Worm (Caenorhabditis elegans): ENCODE measurements around the gene Y62H9A.11.

The Y62H9A.11 gene

DNA sequence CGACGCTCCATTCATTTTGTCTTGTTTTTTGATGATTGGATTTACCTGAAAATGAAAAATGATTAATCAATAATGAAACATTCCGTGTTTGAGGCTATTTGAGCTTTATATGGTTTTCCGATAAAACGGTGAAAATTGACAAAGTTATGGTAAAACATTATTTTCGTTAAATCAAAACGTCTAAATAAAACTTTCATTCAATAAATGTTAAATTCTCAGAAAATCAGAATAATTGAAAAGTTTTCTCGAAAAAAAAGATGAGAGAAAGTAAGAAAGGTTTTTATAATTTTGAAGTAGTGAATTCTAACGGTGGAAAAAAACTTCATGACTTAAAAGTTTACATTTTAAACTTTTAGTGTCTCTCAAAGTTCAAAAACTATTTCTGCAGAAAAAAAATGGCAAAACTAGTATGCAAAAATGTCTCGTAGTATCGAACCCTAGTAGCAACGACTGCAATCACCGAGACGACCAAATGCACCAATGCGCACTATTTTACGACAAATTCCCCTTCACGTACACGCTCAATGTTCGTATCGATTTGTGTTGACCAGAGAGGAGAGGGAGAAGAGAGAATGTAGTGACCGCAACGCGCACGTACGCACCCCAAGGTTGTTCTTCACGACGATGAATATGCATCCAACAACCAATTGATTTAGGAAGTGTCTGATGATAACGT, 39.8 kb upstream of the Y62H9A.11 start, which contains the start of gene nfya-1:
TSS of gene nfya-1 (minus strand) at position 51 of the 676 bp plus-strand sequence.
- TF ChIP-seq Y55F3AM.14 (GFP tag; optimal IDR thresholded peaks at IDR 0.05) (no peak), fos-1 (tag; optimal IDR thresholded peaks at IDR 0.05) (peak; percentile 18), nhr-10 (tag; optimal IDR thresholded peaks at IDR 0.05) (no peak), ceh-16 (tag; optimal IDR thresholded peaks at IDR 0.05) (peak; percentile 62), C34F6.9 (tag; optimal IDR thresholded peaks at IDR 0.05) (peak; percentile 64), ztf-1 (GFP tag; conservative IDR thresholded peaks at IDR 0.05) (no peak), sma-9 (GFP tag; optimal IDR thresholded peaks at IDR 0.05) (peak; percentile 53), sma-9 (tag; optimal IDR thresholded peaks at IDR 0.05) (no peak), gmeb-1 (tag; optimal IDR thresholded peaks at IDR 0.05) (peak; percentile 15), nhr-25 (tag; optimal IDR thresholded peaks at IDR 0.05) (peak; percentile 34), lin-13 (GFP tag; optimal IDR thresholded peaks at IDR 0.05) (peak; percentile 58), egl-27 (tag; optimal IDR thresholded peaks at IDR 0.05) (peak; percentile 7), nhr-129 (tag; optimal IDR thresholded peaks at IDR 0.05) (peak; percentile 88), nhr-6 (tag; optimal IDR thresholded peaks at IDR 0.05) (peak; percentile 12), lin-11 (tag; optimal IDR thresholded peaks at IDR 0.05) (peak; percentile 61), F13H6.1 (tag; optimal IDR thresholded peaks at IDR 0.05) (peak; percentile 72), unc-55 (GFP tag; optimal IDR thresholded peaks at IDR 0.05) (peak; percentile 74), lsy-2 (tag; optimal IDR thresholded peaks at IDR 0.05) (peak in 1 of 2 experiments; percentile 66), mdl-1 (tag; optimal IDR thresholded peaks at IDR 0.05) (no peak), peb-1 (tag; optimal IDR thresholded peaks at IDR 0.05) (no peak), sma-3 (GFP tag; optimal IDR thresholded peaks at IDR 0.05) (peak; percentile 25), elt-1 (tag; optimal IDR thresholded peaks at IDR 0.05) (no peak), R02D3.7 (tag; optimal IDR thresholded peaks at IDR 0.05) (no peak), nhr-21 (tag; optimal IDR thresholded peaks at IDR 0.05) (peak; percentile 25), crh-2 (tag; optimal IDR thresholded peaks at IDR 0.05) (peak; percentile 78)

DNA sequence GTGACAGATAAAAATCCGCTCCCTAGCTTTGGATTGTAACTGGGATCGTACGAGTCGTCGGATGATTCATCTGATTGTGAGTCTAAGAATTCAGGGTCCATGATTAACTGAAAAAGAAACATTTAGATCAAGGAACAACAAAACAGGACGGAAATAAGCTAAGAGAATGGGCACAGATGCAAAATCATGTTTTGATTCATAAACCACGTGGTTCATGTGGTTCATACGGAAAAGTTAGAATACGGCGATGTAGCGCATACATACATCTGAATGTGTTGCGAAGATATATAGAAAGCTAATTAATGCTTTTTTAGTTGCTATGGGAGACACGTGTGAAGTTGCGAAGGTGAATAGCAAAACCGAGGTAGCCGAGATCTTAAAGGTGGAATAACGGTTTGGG, 34.8 kb upstream of the Y62H9A.11 start, which contains the start of gene F55G7.3:
TSS of gene F55G7.3 (minus strand) at position 101 of the 400 bp plus-strand sequence.
- TF ChIP-seq sma-9 (GFP tag; optimal IDR thresholded peaks at IDR 0.05) (no peak), sma-9 (tag; optimal IDR thresholded peaks at IDR 0.05) (no peak), Y55F3AM.14 (GFP tag; optimal IDR thresholded peaks at IDR 0.05) (no peak), nhr-77 (tag; optimal IDR thresholded peaks at IDR 0.05) (no peak)

DNA sequence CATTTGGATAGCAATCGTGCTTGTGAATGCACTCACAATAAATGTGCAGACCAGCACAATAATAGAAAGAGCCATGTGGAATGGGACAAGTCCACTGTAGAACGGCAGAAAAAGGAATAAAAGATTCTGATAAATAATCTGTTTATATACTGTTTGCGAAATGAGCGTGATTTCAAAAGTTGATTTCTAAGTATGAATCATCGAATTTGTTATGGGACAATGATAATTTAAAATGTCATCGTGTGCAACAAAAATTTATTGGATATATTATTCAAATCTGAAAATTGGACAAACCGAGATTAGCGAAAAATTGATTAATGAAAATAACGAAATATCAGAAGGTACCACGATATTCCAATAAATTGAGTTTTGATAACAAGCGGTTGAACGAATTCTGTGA, 31.7 kb upstream of the Y62H9A.11 start, which contains the start of gene F55G7.5:
TSS of gene F55G7.5 (minus strand) at position 101 of the 400 bp plus-strand sequence.
- TF ChIP-seq sma-3 (GFP tag; optimal IDR thresholded peaks at IDR 0.05) (no peak), blmp-1 (tag; optimal IDR thresholded peaks at IDR 0.05; ENCODE audit: insufficient read depth) (no peak), elt-1 (tag; optimal IDR thresholded peaks at IDR 0.05) (no peak), peb-1 (tag; optimal IDR thresholded peaks at IDR 0.05) (no peak), lsy-2 (tag; optimal IDR thresholded peaks at IDR 0.05) (no peak), nhr-12 (tag; optimal IDR thresholded peaks at IDR 0.05) (no peak), aly-2 (tag; optimal IDR thresholded peaks at IDR 0.05) (no peak), sma-9 (GFP tag; optimal IDR thresholded peaks at IDR 0.05) (no peak), sma-9 (tag; optimal IDR thresholded peaks at IDR 0.05) (no peak), nhr-11 (tag; optimal IDR thresholded peaks at IDR 0.05) (no peak), ztf-1 (GFP tag; conservative IDR thresholded peaks at IDR 0.05) (no peak), F13H6.1 (tag; optimal IDR thresholded peaks at IDR 0.05) (no peak), nhr-237 (tag; optimal IDR thresholded peaks at IDR 0.05) (no peak), skn-1 (tag; optimal IDR thresholded peaks at IDR 0.05) (no peak), ztf-11 (tag; optimal IDR thresholded peaks at IDR 0.05) (no peak)

DNA sequence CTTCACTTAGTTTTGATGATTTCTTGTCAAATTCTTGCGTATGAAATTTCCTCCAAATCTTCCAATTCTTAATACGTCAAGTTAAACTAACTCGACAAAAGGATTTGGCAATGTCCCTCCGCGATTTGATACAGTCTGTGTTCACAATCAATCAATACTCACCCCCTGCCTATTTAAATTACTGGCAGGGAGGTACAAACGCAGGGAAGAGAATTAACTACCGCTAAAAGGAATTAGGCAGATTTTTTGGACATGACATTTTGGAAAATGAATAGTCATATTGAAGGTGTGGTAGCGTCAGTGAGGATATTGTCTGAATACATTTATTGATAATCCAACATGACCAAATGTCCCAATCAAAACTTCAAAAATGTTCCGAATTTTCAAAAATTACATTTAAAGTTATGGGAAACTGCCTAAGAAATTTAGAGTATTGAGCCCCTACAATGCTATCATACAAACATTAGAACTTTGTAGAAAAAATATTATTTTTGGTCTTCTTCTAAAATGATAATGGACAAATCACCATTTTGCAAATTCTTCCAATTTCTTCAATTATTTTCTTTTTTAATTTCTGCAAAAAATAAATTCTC, 30.3 kb upstream of the Y62H9A.11 start:
- TF ChIP-seq nhr-77 (tag; optimal IDR thresholded peaks at IDR 0.05) (peak; percentile 98), F13H6.1 (tag; optimal IDR thresholded peaks at IDR 0.05) (peak; percentile 98), nhr-237 (tag; optimal IDR thresholded peaks at IDR 0.05) (peak; percentile 96), snpc-4 (tag; optimal IDR thresholded peaks at IDR 0.05) (peak; percentile 91), aly-2 (tag; optimal IDR thresholded peaks at IDR 0.05) (no peak), blmp-1 (tag; optimal IDR thresholded peaks at IDR 0.05; ENCODE audit: insufficient read depth) (peak; percentile 93), ceh-82 (tag; optimal IDR thresholded peaks at IDR 0.05) (peak; percentile 96), sem-4 (tag; optimal IDR thresholded peaks at IDR 0.05) (peak; percentile 97), R02D3.7 (tag; optimal IDR thresholded peaks at IDR 0.05) (peak; percentile 78), elt-3 (tag; optimal IDR thresholded peaks at IDR 0.05) (peak; percentile 77), gmeb-1 (tag; optimal IDR thresholded peaks at IDR 0.05) (peak; percentile 97), nhr-10 (tag; optimal IDR thresholded peaks at IDR 0.05) (peak; percentile 99), peb-1 (tag; optimal IDR thresholded peaks at IDR 0.05) (no peak), unc-62 (GFP tag; optimal IDR thresholded peaks at IDR 0.05) (peak; percentile 93), mdl-1 (tag; optimal IDR thresholded peaks at IDR 0.05) (peak; percentile 90 to 92), zag-1 (tag; optimal IDR thresholded peaks at IDR 0.05) (peak; percentile 96), ztf-1 (GFP tag; conservative IDR thresholded peaks at IDR 0.05) (0 out of 2 replicates have a peak, but pooled peaks have one; percentile 55), lin-39 (tag; optimal IDR thresholded peaks at IDR 0.05) (peak; percentile 93), ama-1 (optimal IDR thresholded peaks at IDR 0.05) (peak; percentile 51), lsy-2 (tag; optimal IDR thresholded peaks at IDR 0.05) (peak; percentile 95 to 97), nhr-25 (tag; optimal IDR thresholded peaks at IDR 0.05) (peak; percentile 98), alr-1 (tag; optimal IDR thresholded peaks at IDR 0.05) (no peak), ztf-4 (tag; optimal IDR thresholded peaks at IDR 0.05) (peak; percentile 91), unc-55 (GFP tag; optimal IDR thresholded peaks at IDR 0.05) (peak; percentile 99), nhr-23 (tag; optimal IDR thresholded peaks at IDR 0.05) (no peak)

Measured in whole organism, L2 larva.